Fruit fly (Drosophila melanogaster) whole organism, prepupa: ENCODE measurements around the gene CG44153.

Source experiments
- CG10669 ChIP-seq: fragments of 200-800 bp; sonication (Bioruptor generic); optimal IDR thresholded peaks from 3 replicates; lab custom pipeline; 2018; ENCODE audit warnings: missing biosample characterization, mild to moderate bottlenecking, missing genetic modification characterization, moderate library complexity
- CG31627 ChIP-seq: fragments of 200-800 bp; sonication (Bioruptor generic); optimal IDR thresholded peaks from 3 replicates; lab custom pipeline; 2016; ENCODE audit warnings: missing biosample characterization, missing genetic modification characterization
- Lpt ChIP-seq: fragments of 200-800 bp; sonication (Bioruptor generic); optimal IDR thresholded peaks from 3 replicates; lab custom pipeline; 2016; ENCODE audit warnings: missing biosample characterization, missing genetic modification characterization

- TF ChIP-seq CG10669 (GFP tag; lab: Kevin White, UChicago): no peak
- TF ChIP-seq CG31627 (GFP tag; lab: Kevin White, UChicago): peak; percentile 19
- TF ChIP-seq Lpt (GFP tag; lab: Kevin White, UChicago): no peak
These were observed 40.7 kb upstream of the CG44153 start, which contains the start of the genes Npc1a and Prosalpha6 for dm6 chr2L:10220501-10221386.
